Worm (Caenorhabditis elegans): ENCODE measurements around the gene F08F1.4.

Gene F08F1.4

ce11 chrX:8413130-8413529, at the start of gene F08F1.4:
Gene F08F1.4, plus strand, starts transcription at chrX:8413430.
- peak; percentile 40 for TF ChIP-seq aha-1 (tag)
- no peak for TF ChIP-seq ceh-20 (GFP tag; IDR thresholded peaks at IDR 0.05)

- no peak for TF ChIP-seq nhr-111 (GFP tag; optimal IDR thresholded peaks at IDR 0.05)
- no peak for TF ChIP-seq pha-4 (GFP tag; IDR thresholded peaks at IDR 0.05)
- no peak for TF ChIP-seq pha-4 (tag; optimal IDR thresholded peaks at IDR 0.05)
- TF ChIP-seq rbr-2 (tag; optimal IDR thresholded peaks at IDR 0.05), result no peak
- no peak for TF ChIP-seq saeg-2 (GFP tag; IDR thresholded peaks at IDR 0.05)
- no peak for TF ChIP-seq hlh-11 (tag; optimal IDR thresholded peaks at IDR 0.05)
- no peak for TF ChIP-seq vab-7 (GFP tag; IDR thresholded peaks at IDR 0.05)
- TF ChIP-seq ZK546.5 (tag; optimal IDR thresholded peaks at IDR 0.05), result no peak
Measured at ce11 chrX:8367553-8367952, 45.7 kb upstream of the F08F1.4 start, which contains the start of gene F40B5.2. Gene F40B5.2, plus strand, starts transcription at chrX:8367853.

- TF ChIP-seq arid-1 (GFP tag; conservative IDR thresholded peaks at IDR 0.05) (no peak), zfp-3 (GFP tag; conservative IDR thresholded peaks at IDR 0.05) (no peak), pqm-1 (tag; optimal IDR thresholded peaks at IDR 0.05) (peak; percentile 41), F49E8.2 (tag; optimal IDR thresholded peaks at IDR 0.05; ENCODE audit: borderline replicate concordance) (no peak), lin-38 (GFP tag; IDR thresholded peaks at IDR 0.05) (no peak), ceh-82 (tag; optimal IDR thresholded peaks at IDR 0.05) (no peak), hif-1 (tag; optimal IDR thresholded peaks at IDR 0.05) (no peak), vab-7 (GFP tag; IDR thresholded peaks at IDR 0.05) (no peak), mep-1 (tag; optimal IDR thresholded peaks at IDR 0.05) (peak; percentile 90), tra-1 (GFP tag; IDR thresholded peaks at IDR 0.05) (no peak; the same call in 1 of the 2 replicates), R02D3.7 (tag; optimal IDR thresholded peaks at IDR 0.05) (no peak), spr-1 (tag; optimal IDR thresholded peaks at IDR 0.05) (peak; percentile 32), F26F4.8 (GFP tag; conservative IDR thresholded peaks at IDR 0.05) (no peak), zfp-2 (tag; optimal IDR thresholded peaks at IDR 0.05) (no peak), unc-39 (tag; optimal IDR thresholded peaks at IDR 0.05) (no peak), unc-62 (GFP tag; optimal IDR thresholded peaks at IDR 0.05 in 1 of 2) (peak in 1 of 2 experiments; percentile 96), unc-62 (tag; optimal IDR thresholded peaks at IDR 0.05) (no peak), mdl-1 (tag; optimal IDR thresholded peaks at IDR 0.05) (peak in 1 of 2 experiments; percentile 57), zip-2 (tag; optimal IDR thresholded peaks at IDR 0.05) (no peak), Y105C5A.15 (GFP tag; IDR thresholded peaks at IDR 0.05) (no peak), snpc-1.2 (GFP tag; IDR thresholded peaks at IDR 0.05) (no peak), lin-1 (GFP tag; IDR thresholded peaks at IDR 0.05) (no peak), zag-1 (tag; optimal IDR thresholded peaks at IDR 0.05) (no peak), cey-2 (tag; optimal IDR thresholded peaks at IDR 0.05; ENCODE audit: borderline replicate concordance, insufficient read depth) (no peak), snpc-4 (tag; optimal IDR thresholded peaks at IDR 0.05) (no peak), ces-1 (GFP tag; optimal IDR thresholded peaks at IDR 0.05) (no peak), nhr-77 (tag; optimal IDR thresholded peaks at IDR 0.05) (peak; percentile 73), lir-3 (tag; optimal IDR thresholded peaks at IDR 0.05) (no peak), ztf-11 (tag; optimal IDR thresholded peaks at IDR 0.05) (no peak), ztf-7 (tag; optimal IDR thresholded peaks at IDR 0.05) (peak; percentile 26), F10B5.3 (tag; optimal IDR thresholded peaks at IDR 0.05) (no peak), T26A8.4 (GFP tag; IDR thresholded peaks at IDR 0.05) (no peak), aly-2 (tag; optimal IDR thresholded peaks at IDR 0.05) (no peak), duxl-1 (tag; optimal IDR thresholded peaks at IDR 0.05; ENCODE audit: poor library complexity) (no peak), daf-12 (tag; optimal IDR thresholded peaks at IDR 0.05) (no peak), nhr-11 (tag; optimal IDR thresholded peaks at IDR 0.05) (peak; percentile 70), dmd-8 (GFP tag; IDR thresholded peaks at IDR 0.05) (no peak), Y5F2A.4 (GFP tag; optimal IDR thresholded peaks at IDR 0.05) (no peak), dmd-9 (GFP tag; IDR thresholded peaks at IDR 0.05) (no peak), tag-97 (GFP tag; IDR thresholded peaks at IDR 0.05) (no peak), gei-8 (GFP tag; optimal IDR thresholded peaks at IDR 0.05) (no peak), ceh-20 (GFP tag; IDR thresholded peaks at IDR 0.05) (peak; percentile 58; the same call in 1 of the 2 replicates)
Measured at ce11 chrX:8368210-8368609, 45.0 kb upstream of the F08F1.4 start.

All from whole organism, L4 larva.